Worm (Caenorhabditis elegans) whole organism, L3 larva: Measurements from ENCODE around the gene tbp-1.
A peak's percentile ranks its signal among the peaks of the same experiment; 100 is the strongest.

Experiments
- ZK546.5 ChIP-seq: sonication (generic microtip); optimal IDR thresholded peaks from 2 replicates; lab custom pipeline; 2017; ENCODE audit warnings: missing biosample characterization, missing genetic modification characterization
- ama-1 ChIP-seq: fragments of 150-350 bp; optimal IDR thresholded peaks from 2 replicates; lab custom pipeline; 2018
- ceh-16 ChIP-seq: sonication (generic microtip); optimal IDR thresholded peaks from 2 replicates; lab custom pipeline; 2017; ENCODE audit warnings: missing biosample characterization, missing genetic modification characterization
- ceh-28 ChIP-seq: fragments of 150-350 bp; optimal IDR thresholded peaks from 2 replicates; lab custom pipeline; 2014; ENCODE audit warnings: missing biosample characterization, missing genetic modification reagents, missing genetic modification characterization
- ceh-82 ChIP-seq: fragments of 150-350 bp; optimal IDR thresholded peaks from 2 replicates; lab custom pipeline; 2014; ENCODE audit warnings: missing biosample characterization, missing genetic modification characterization
- ceh-9 ChIP-seq: sonication (generic microtip); optimal IDR thresholded peaks from 2 replicates; lab custom pipeline; 2018; ENCODE audit warnings: missing biosample characterization, missing genetic modification characterization
- egl-27 ChIP-seq: sonication (generic microtip); optimal IDR thresholded peaks from 4 replicates; lab custom pipeline; 2017; ENCODE audit warnings: missing biosample characterization, missing genetic modification reagents, missing genetic modification characterization
- egl-5 ChIP-seq: fragments of 150-350 bp; optimal IDR thresholded peaks from 2 replicates; lab custom pipeline; 2017; ENCODE audit warnings: missing biosample characterization, missing genetic modification reagents, missing genetic modification characterization, inconsistent platforms
- elt-1 ChIP-seq: fragments of 150-350 bp; optimal IDR thresholded peaks from 2 replicates; lab custom pipeline; 2014; ENCODE audit warnings: missing biosample characterization, missing genetic modification characterization
- elt-2 ChIP-seq: sonication (generic microtip); optimal IDR thresholded peaks from 2 replicates; lab custom pipeline; 2016; ENCODE audit warnings: missing genetic modification reagents, mild to moderate bottlenecking, missing genetic modification characterization, missing compliant biosample characterization
- eor-1 ChIP-seq, 2 experiments: fragments of 150-350 bp; optimal IDR thresholded peaks; 2 replicates each; lab custom pipeline; 2014 to 2018; ENCODE audit warnings: missing biosample characterization in 2 of 2, missing genetic modification characterization in 2 of 2
- fkh-2 ChIP-seq: fragments of 150-350 bp; optimal IDR thresholded peaks from 2 replicates; lab custom pipeline; 2014; ENCODE audit warnings: missing biosample characterization, missing genetic modification reagents, missing genetic modification characterization
- hmg-11 ChIP-seq: sonication (generic microtip); optimal IDR thresholded peaks from 2 replicates; lab custom pipeline; 2016; ENCODE audit warnings: missing genetic modification characterization, missing compliant biosample characterization
- jun-1 ChIP-seq: fragments of 150-350 bp; optimal IDR thresholded peaks from 2 replicates; lab custom pipeline; 2014; ENCODE audit warnings: missing biosample characterization, missing genetic modification reagents, missing genetic modification characterization
- lin-15B ChIP-seq: fragments of 150-350 bp; optimal IDR thresholded peaks from 2 replicates; lab custom pipeline; 2014; ENCODE audit warnings: missing biosample characterization, missing genetic modification characterization
- lin-39 ChIP-seq: fragments of 150-350 bp; optimal IDR thresholded peaks from 2 replicates; lab custom pipeline; 2018; ENCODE audit warnings: missing biosample characterization, missing genetic modification reagents, missing genetic modification characterization
- lsy-12 ChIP-seq: sonication (generic microtip); optimal IDR thresholded peaks from 2 replicates; lab custom pipeline; 2016; ENCODE audit warnings: mild to moderate bottlenecking, missing genetic modification characterization, missing compliant biosample characterization
- mdl-1 ChIP-seq: fragments of 150-350 bp; optimal IDR thresholded peaks from 2 replicates; lab custom pipeline; 2014; ENCODE audit warnings: missing biosample characterization, missing genetic modification characterization
- mml-1 ChIP-seq: fragments of 150-350 bp; sonication (generic microtip); optimal IDR thresholded peaks from 3 replicates; lab custom pipeline; 2014; ENCODE audit warnings: missing biosample characterization, missing genetic modification characterization
- nfya-1 ChIP-seq: sonication (generic microtip); optimal IDR thresholded peaks from 2 replicates; lab custom pipeline; 2017; ENCODE audit warnings: missing genetic modification characterization, mild to moderate bottlenecking, missing compliant biosample characterization, antibody characterized with exemption, moderate library complexity; ENCODE audit not compliant: insufficient read depth
- nhr-11 ChIP-seq: fragments of 150-350 bp; optimal IDR thresholded peaks from 2 replicates; lab custom pipeline; 2014; ENCODE audit warnings: missing biosample characterization, missing genetic modification characterization
- nhr-23 ChIP-seq: fragments of 150-350 bp; optimal IDR thresholded peaks from 2 replicates; lab custom pipeline; 2014; ENCODE audit warnings: missing biosample characterization, missing genetic modification reagents, missing genetic modification characterization
- nhr-237 ChIP-seq: fragments of 150-350 bp; optimal IDR thresholded peaks from 2 replicates; lab custom pipeline; 2014; ENCODE audit warnings: missing biosample characterization, missing genetic modification characterization
- nhr-25 ChIP-seq: sonication (generic microtip); optimal IDR thresholded peaks from 2 replicates; lab custom pipeline; 2017; ENCODE audit warnings: missing biosample characterization, missing genetic modification characterization
- nhr-28 ChIP-seq: fragments of 150-350 bp; optimal IDR thresholded peaks from 2 replicates; lab custom pipeline; 2014; ENCODE audit warnings: missing biosample characterization, missing genetic modification characterization
- nhr-43 ChIP-seq: sonication (generic microtip); optimal IDR thresholded peaks from 2 replicates; lab custom pipeline; 2016; ENCODE audit warnings: mild to moderate bottlenecking, missing genetic modification characterization, missing compliant biosample characterization; ENCODE audit not compliant: poor library complexity, severe bottlenecking
- nhr-76 ChIP-seq: fragments of 150-350 bp; sonication (generic microtip); optimal IDR thresholded peaks from 5 replicates; lab custom pipeline; 2014; ENCODE audit warnings: missing biosample characterization, missing genetic modification characterization
- nhr-77 ChIP-seq: fragments of 150-350 bp; optimal IDR thresholded peaks from 2 replicates; lab custom pipeline; 2014; ENCODE audit warnings: missing biosample characterization, missing genetic modification characterization
- pha-4 ChIP-seq: fragments of 150-350 bp; optimal IDR thresholded peaks from 2 replicates; lab custom pipeline; 2014; ENCODE audit warnings: missing biosample characterization, missing genetic modification reagents, missing genetic modification characterization
- pqm-1 ChIP-seq: fragments of 150-350 bp; optimal IDR thresholded peaks from 2 replicates; lab custom pipeline; 2017; ENCODE audit warnings: missing biosample characterization, missing genetic modification characterization, inconsistent platforms
- skn-1 ChIP-seq: fragments of 150-350 bp; optimal IDR thresholded peaks from 2 replicates; lab custom pipeline; 2014; ENCODE audit warnings: missing biosample characterization, missing genetic modification characterization
- snpc-4 ChIP-seq: fragments of 150-350 bp; optimal IDR thresholded peaks from 2 replicates; lab custom pipeline; 2014; ENCODE audit warnings: missing biosample characterization, missing genetic modification characterization
- tbx-2 ChIP-seq: sonication (generic microtip); optimal IDR thresholded peaks from 2 replicates; lab custom pipeline; 2016; ENCODE audit warnings: mild to moderate bottlenecking, missing genetic modification characterization, missing compliant biosample characterization
- unc-62 ChIP-seq: fragments of 150-350 bp; sonication (generic microtip); optimal IDR thresholded peaks from 4 replicates; lab custom pipeline; 2014; ENCODE audit warnings: missing biosample characterization, missing genetic modification reagents, missing genetic modification characterization
- ztf-11 ChIP-seq: fragments of 150-350 bp; optimal IDR thresholded peaks from 2 replicates; lab custom pipeline; 2014; ENCODE audit warnings: missing biosample characterization, missing genetic modification characterization
- ztf-4 ChIP-seq: fragments of 150-350 bp; optimal IDR thresholded peaks from 2 replicates; lab custom pipeline; 2014; ENCODE audit warnings: missing biosample characterization, missing genetic modification characterization

Gene tbp-1

DNA sequence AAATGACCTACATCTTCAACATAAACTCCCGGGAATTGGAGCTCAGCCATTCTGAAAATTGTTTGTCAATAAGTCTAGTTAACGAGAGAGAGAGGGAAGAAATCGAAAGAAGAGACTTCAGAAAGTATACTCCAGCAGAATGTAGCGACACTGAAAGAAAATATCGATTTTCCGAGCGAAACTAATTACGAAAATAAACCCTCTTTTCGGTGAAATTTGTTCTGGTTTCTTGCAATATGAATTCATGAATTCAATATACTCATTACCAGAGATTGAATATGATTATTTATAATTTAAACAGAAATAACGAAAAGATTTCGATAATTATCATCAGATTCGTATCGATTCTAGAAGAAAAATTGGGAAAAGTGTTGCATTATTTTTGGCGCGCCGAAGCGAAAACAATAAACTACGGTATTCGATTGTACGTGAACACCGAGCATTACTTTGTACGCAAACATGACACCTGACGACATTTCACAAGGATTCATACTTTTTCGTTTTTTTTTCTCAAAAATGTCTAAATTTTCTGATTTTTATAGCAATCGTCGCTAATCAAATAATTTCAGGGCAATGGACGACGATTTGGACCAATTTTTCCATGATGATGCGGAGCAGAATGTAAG, 2.2 kb upstream of the tbp-1 start, which contains the start of the genes hmg-4 and T20B12.3:
hmg-4 (minus strand) TSS at position 51 of the 626 bp plus-strand sequence.
T20B12.3 (plus strand) TSS at position 570 of the 626 bp plus-strand sequence.
- TF ChIP-seq nhr-23 (peak; percentile 38), elt-2 (tag; lab: Kevin White, UChicago) (peak; percentile 13), unc-62 (no peak), nhr-43 (tag; lab: Kevin White, UChicago) (no peak), nhr-77 (tag; lab: Kevin White, UChicago) (no peak), lin-39 (tag; lab: Kevin White, UChicago) (peak; percentile 50), nhr-11 (tag; lab: Kevin White, UChicago) (no peak), lin-15B (peak; percentile 66), ama-1 (lab: Kevin White, UChicago) (no peak), pha-4 (peak; percentile 49), nfya-1 (tag; lab: Kevin White, UChicago) (peak; percentile 76), egl-5 (peak; percentile 31), ceh-16 (tag; lab: Kevin White, UChicago) (no peak), snpc-4 (tag; lab: Kevin White, UChicago) (peak; percentile 23), nhr-28 (tag; lab: Kevin White, UChicago) (no peak), skn-1 (tag; lab: Kevin White, UChicago) (no peak), egl-27 (tag; lab: Kevin White, UChicago) (no peak), tbx-2 (no peak), nhr-25 (tag; lab: Kevin White, UChicago) (peak; percentile 45), elt-1 (tag; lab: Kevin White, UChicago) (no peak), hmg-11 (peak; percentile 34), jun-1 (tag; lab: Kevin White, UChicago) (no peak), ceh-9 (no peak)
- TF ChIP-seq, all 47 proteins: peak for 10

- no peak for TF ChIP-seq elt-1 (tag; lab: Kevin White, UChicago)
- no peak for TF ChIP-seq nhr-23
Observed at ce11 chrIII:7385929-7386328, 2.1 kb downstream of the tbp-1 start, which contains the start of gene trd-1. Gene trd-1, plus strand, starts transcription at chrIII:7386229.

DNA sequence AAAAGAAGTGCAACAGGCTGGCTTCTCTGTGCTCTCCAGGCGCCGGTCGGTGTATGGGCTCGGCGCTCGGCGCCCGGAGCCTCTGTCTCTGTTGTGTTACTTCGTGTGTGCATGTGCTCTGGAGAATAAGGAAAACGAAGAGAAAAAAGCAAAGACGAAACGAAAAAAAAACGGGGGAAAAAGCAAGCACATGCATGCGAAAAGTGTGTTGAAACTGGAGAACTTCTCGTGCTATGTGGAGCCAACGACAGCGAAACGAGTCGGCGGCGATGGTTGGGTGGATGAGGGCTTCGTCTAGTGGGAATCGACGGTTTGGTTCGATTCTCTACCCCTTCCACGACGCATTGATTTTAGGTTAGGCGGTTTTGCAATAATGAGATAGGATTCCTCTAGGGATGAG, 3.5 kb downstream of the tbp-1 start:
- peak; percentile 63 for TF ChIP-seq nfya-1 (tag; lab: Kevin White, UChicago)
- TF ChIP-seq ama-1 (lab: Kevin White, UChicago) = no peak
- TF ChIP-seq pha-4 = peak; percentile 44
- peak; percentile 64 for TF ChIP-seq lsy-12 (tag; lab: Kevin White, UChicago)
- no peak for TF ChIP-seq ceh-82 (tag; lab: Kevin White, UChicago)
- TF ChIP-seq pqm-1 (tag; lab: Kevin White, UChicago) = peak; percentile 40
- peak; percentile 9 for TF ChIP-seq mdl-1
- peak; percentile 50 for TF ChIP-seq hmg-11
- TF ChIP-seq eor-1 (tag; optimal IDR thresholded peaks at IDR 0.05; lab: Kevin White, UChicago) = no peak
- TF ChIP-seq snpc-4 (tag; lab: Kevin White, UChicago) = peak; percentile 39
- no peak for TF ChIP-seq tbx-2
- TF ChIP-seq elt-2 (tag; lab: Kevin White, UChicago) = peak; percentile 60
- TF ChIP-seq lin-39 (tag; lab: Kevin White, UChicago) = peak; percentile 12
- TF ChIP-seq unc-62 = no peak

ce11 chrIII:7395354-7395753, 11.5 kb downstream of the tbp-1 start, which contains the start of gene lgc-50:
Gene lgc-50, minus strand, starts transcription at chrIII:7395454.
- TF ChIP-seq ceh-82 (tag; lab: Kevin White, UChicago) = no peak
- TF ChIP-seq ceh-28 (tag; lab: Kevin White, UChicago) = no peak
- TF ChIP-seq nhr-28 (tag; lab: Kevin White, UChicago) = no peak
- no peak for TF ChIP-seq nhr-76
- no peak for TF ChIP-seq fkh-2 (tag; lab: Kevin White, UChicago)
- no peak for TF ChIP-seq jun-1 (tag; lab: Kevin White, UChicago)
- TF ChIP-seq lin-15B = no peak
- TF ChIP-seq ztf-4 (tag; lab: Kevin White, UChicago) = no peak
- no peak for TF ChIP-seq ceh-9
- no peak for TF ChIP-seq eor-1 (tag; optimal IDR thresholded peaks at IDR 0.05; lab: Kevin White, UChicago)
- TF ChIP-seq skn-1 (tag; lab: Kevin White, UChicago) = no peak
- no peak for TF ChIP-seq mml-1 (tag; lab: Kevin White, UChicago)
- TF ChIP-seq ZK546.5 = no peak
- TF ChIP-seq mdl-1 = no peak
- no peak for TF ChIP-seq nhr-237 (tag; lab: Kevin White, UChicago)
- no peak for TF ChIP-seq elt-1 (tag; lab: Kevin White, UChicago)
- no peak for TF ChIP-seq snpc-4 (tag; lab: Kevin White, UChicago)
- no peak for TF ChIP-seq nhr-11 (tag; lab: Kevin White, UChicago)
- no peak for TF ChIP-seq pha-4
- no peak for TF ChIP-seq ztf-11 (tag; lab: Kevin White, UChicago)
